Worm (Caenorhabditis elegans) whole organism, L2 larva: ENCODE measurements around the gene ZK666.8.

ENCODE experiments used
- C34F6.9 ChIP-seq: fragments of 150-350 bp; optimal IDR thresholded peaks from 2 replicates; lab custom pipeline; 2014; ENCODE audit warnings: missing biosample characterization, missing genetic modification characterization
- F13H6.1 ChIP-seq: sonication (generic microtip); optimal IDR thresholded peaks from 2 replicates; lab custom pipeline; 2016; ENCODE audit warnings: missing genetic modification characterization, missing compliant biosample characterization
- Y55F3AM.14 ChIP-seq: fragments of 200-800 bp; sonication (Bioruptor generic); optimal IDR thresholded peaks from 2 replicates; lab custom pipeline; 2018; ENCODE audit warnings: mild to moderate bottlenecking, missing genetic modification characterization, missing compliant biosample characterization
- alr-1 ChIP-seq: fragments of 150-350 bp; optimal IDR thresholded peaks from 2 replicates; lab custom pipeline; 2014; ENCODE audit warnings: missing biosample characterization, missing genetic modification characterization
- ceh-16 ChIP-seq: fragments of 150-350 bp; optimal IDR thresholded peaks from 2 replicates; lab custom pipeline; 2014; ENCODE audit warnings: missing biosample characterization, missing genetic modification characterization
- ceh-82 ChIP-seq: fragments of 150-350 bp; optimal IDR thresholded peaks from 2 replicates; lab custom pipeline; 2014; ENCODE audit warnings: missing biosample characterization, missing genetic modification characterization
- dmd-4 ChIP-seq: sonication (generic microtip); optimal IDR thresholded peaks from 2 replicates; lab custom pipeline; 2017; ENCODE audit warnings: missing biosample characterization, missing genetic modification characterization
- elt-1 ChIP-seq: fragments of 150-350 bp; optimal IDR thresholded peaks from 2 replicates; lab custom pipeline; 2014; ENCODE audit warnings: missing biosample characterization, missing genetic modification characterization
- elt-3 ChIP-seq: sonication (generic microtip); optimal IDR thresholded peaks from 2 replicates; lab custom pipeline; 2017; ENCODE audit warnings: missing biosample characterization, missing genetic modification characterization
- fos-1 ChIP-seq: fragments of 150-350 bp; optimal IDR thresholded peaks from 2 replicates; lab custom pipeline; 2014; ENCODE audit warnings: missing biosample characterization, missing genetic modification characterization
- gmeb-1 ChIP-seq: fragments of 150-350 bp; optimal IDR thresholded peaks from 2 replicates; lab custom pipeline; 2014; ENCODE audit warnings: missing biosample characterization, missing genetic modification characterization
- lin-13 ChIP-seq: fragments of 150-350 bp; optimal IDR thresholded peaks from 2 replicates; lab custom pipeline; 2014; ENCODE audit warnings: missing biosample characterization, missing genetic modification reagents, missing genetic modification characterization
- lin-39 ChIP-seq: fragments of 150-350 bp; optimal IDR thresholded peaks from 2 replicates; lab custom pipeline; 2014; ENCODE audit warnings: missing biosample characterization, missing genetic modification reagents, missing genetic modification characterization
- lsy-2 ChIP-seq, 2 experiments: fragments of 150-350 bp in 1 of 2; sonication (generic microtip) in 1 of 2; optimal IDR thresholded peaks; 2 replicates each; lab custom pipeline; 2014 to 2017; ENCODE audit warnings: missing biosample characterization in 2 of 2, missing genetic modification characterization in 2 of 2
- mbf-1 ChIP-seq: sonication (generic microtip); optimal IDR thresholded peaks from 2 replicates; lab custom pipeline; 2017; ENCODE audit warnings: missing biosample characterization, missing genetic modification characterization
- mdl-1 ChIP-seq, 2 experiments: fragments of 150-350 bp in 1 of 2; sonication (generic microtip) in 1 of 2; optimal IDR thresholded peaks; 2 replicates each; lab custom pipeline; 2017; ENCODE audit warnings: missing biosample characterization in 2 of 2, missing genetic modification characterization in 2 of 2
- nhr-10 ChIP-seq: sonication (generic microtip); optimal IDR thresholded peaks from 2 replicates; lab custom pipeline; 2017; ENCODE audit warnings: missing biosample characterization, missing genetic modification characterization
- nhr-11 ChIP-seq: fragments of 150-350 bp; optimal IDR thresholded peaks from 2 replicates; lab custom pipeline; 2014; ENCODE audit warnings: missing biosample characterization, missing genetic modification characterization
- nhr-129 ChIP-seq: fragments of 150-350 bp; optimal IDR thresholded peaks from 2 replicates; lab custom pipeline; 2014; ENCODE audit warnings: missing biosample characterization, missing genetic modification characterization
- nhr-21 ChIP-seq: fragments of 150-350 bp; optimal IDR thresholded peaks from 2 replicates; lab custom pipeline; 2014; ENCODE audit warnings: missing biosample characterization, missing genetic modification characterization
- nhr-23 ChIP-seq: fragments of 150-350 bp; optimal IDR thresholded peaks from 2 replicates; lab custom pipeline; 2014; ENCODE audit warnings: missing biosample characterization, missing genetic modification reagents, missing genetic modification characterization
- nhr-237 ChIP-seq: fragments of 150-350 bp; optimal IDR thresholded peaks from 2 replicates; lab custom pipeline; 2014; ENCODE audit warnings: missing biosample characterization, missing genetic modification characterization
- nhr-25 ChIP-seq: fragments of 150-350 bp; sonication (generic microtip); optimal IDR thresholded peaks from 3 replicates; lab custom pipeline; 2014; ENCODE audit warnings: missing biosample characterization, missing genetic modification characterization
- nhr-6 ChIP-seq: fragments of 150-350 bp; optimal IDR thresholded peaks from 2 replicates; lab custom pipeline; 2014; ENCODE audit warnings: missing biosample characterization, missing genetic modification characterization
- nhr-77 ChIP-seq: fragments of 150-350 bp; optimal IDR thresholded peaks from 2 replicates; lab custom pipeline; 2014; ENCODE audit warnings: missing biosample characterization, missing genetic modification characterization
- peb-1 ChIP-seq: fragments of 150-350 bp; optimal IDR thresholded peaks from 2 replicates; lab custom pipeline; 2014; ENCODE audit warnings: missing biosample characterization, missing genetic modification characterization
- sem-4 ChIP-seq: fragments of 150-350 bp; optimal IDR thresholded peaks from 2 replicates; lab custom pipeline; 2014; ENCODE audit warnings: missing biosample characterization, missing genetic modification reagents, missing genetic modification characterization
- skn-1 ChIP-seq: sonication (generic microtip); optimal IDR thresholded peaks from 2 replicates; lab custom pipeline; 2017; ENCODE audit warnings: missing biosample characterization, missing genetic modification characterization
- sma-3 ChIP-seq: sonication (generic microtip); optimal IDR thresholded peaks from 2 replicates; lab custom pipeline; 2016; ENCODE audit warnings: missing genetic modification reagents, missing genetic modification characterization, missing compliant biosample characterization
- sma-9 ChIP-seq, 2 experiments: fragments of 150-350 bp in 1 of 2; sonication (generic microtip) in 1 of 2; optimal IDR thresholded peaks; 2 replicates each; lab custom pipeline; 2014 to 2016; ENCODE audit warnings: missing genetic modification characterization in 2 of 2, mild to moderate bottlenecking in 1 of 2, missing biosample characterization in 1 of 2, missing compliant biosample characterization in 1 of 2, missing genetic modification reagents in 1 of 2, moderate library complexity in 1 of 2
- unc-39 ChIP-seq: fragments of 150-350 bp; optimal IDR thresholded peaks from 2 replicates; lab custom pipeline; 2014; ENCODE audit warnings: missing biosample characterization, missing genetic modification characterization
- unc-55 ChIP-seq: fragments of 150-350 bp; sonication (generic microtip); optimal IDR thresholded peaks from 3 replicates; lab custom pipeline; 2014; ENCODE audit warnings: missing biosample characterization, missing genetic modification reagents, missing genetic modification characterization
- unc-62 ChIP-seq: fragments of 150-350 bp; optimal IDR thresholded peaks from 2 replicates; lab custom pipeline; 2014; ENCODE audit warnings: missing biosample characterization, missing genetic modification reagents, missing genetic modification characterization
- zag-1 ChIP-seq: fragments of 150-350 bp; optimal IDR thresholded peaks from 2 replicates; lab custom pipeline; 2014; ENCODE audit warnings: missing biosample characterization, missing genetic modification characterization
- ztf-1 ChIP-seq: fragments of 200-800 bp; sonication (Bioruptor generic); conservative IDR thresholded peaks from 2 replicates; pipeline ENCODE4 v1.3.6; 2022; ENCODE audit warnings: missing genetic modification characterization, missing compliant biosample characterization
- ztf-4 ChIP-seq: fragments of 150-350 bp; optimal IDR thresholded peaks from 2 replicates; lab custom pipeline; 2014; ENCODE audit warnings: missing biosample characterization, missing genetic modification characterization

ZK666.8 gene

ce11 chrII:10471790-10472189 lies 21.1 kb downstream of the ZK666.8 start, which contains the start of gene ZK666.2:
Gene ZK666.2 (minus strand): TSS chrII:10471890.
- TF ChIP-seq nhr-21 (no peak), sma-3 (GFP tag; lab: Kevin White, UChicago) (no peak), nhr-10 (tag; lab: Kevin White, UChicago) (no peak), nhr-23 (tag; lab: Kevin White, UChicago) (no peak), unc-55 (GFP tag; lab: Kevin White, UChicago) (no peak), peb-1 (tag; lab: Kevin White, UChicago) (no peak), sma-9 (GFP tag; optimal IDR thresholded peaks at IDR 0.05; lab: Kevin White, UChicago) (no peak), sma-9 (tag; optimal IDR thresholded peaks at IDR 0.05; lab: Kevin White, UChicago) (no peak), lin-13 (GFP tag; lab: Kevin White, UChicago) (no peak), elt-3 (tag; lab: Kevin White, UChicago) (no peak), mbf-1 (tag; lab: Kevin White, UChicago) (no peak), elt-1 (no peak), dmd-4 (no peak), ceh-82 (tag; lab: Kevin White, UChicago) (no peak), sem-4 (tag; lab: Kevin White, UChicago) (no peak), nhr-77 (tag; lab: Kevin White, UChicago) (no peak), unc-39 (tag; lab: Kevin White, UChicago) (no peak), ztf-4 (tag; lab: Kevin White, UChicago) (no peak)

- TF ChIP-seq unc-39 (tag; lab: Kevin White, UChicago) (no peak), ztf-1 (no peak), nhr-25 (no peak), gmeb-1 (tag; lab: Kevin White, UChicago) (no peak), lsy-2 (tag; optimal IDR thresholded peaks at IDR 0.05; lab: Kevin White, UChicago) (no peak), nhr-21 (no peak), nhr-6 (tag; lab: Kevin White, UChicago) (no peak), nhr-77 (tag; lab: Kevin White, UChicago) (no peak), zag-1 (tag; lab: Kevin White, UChicago) (no peak)
These were observed 21.7 kb downstream of the ZK666.8 start, which contains the start of gene ZK666.1 for ce11 chrII:10471247-10471646. Gene ZK666.1 (minus strand): TSS chrII:10471347.

- TF ChIP-seq ceh-16 (tag; lab: Kevin White, UChicago): no peak
- TF ChIP-seq nhr-237: no peak
- no peak for TF ChIP-seq lin-13 (GFP tag; lab: Kevin White, UChicago)
- TF ChIP-seq alr-1 (tag; lab: Kevin White, UChicago): no peak
- no peak for TF ChIP-seq lin-39 (tag; lab: Kevin White, UChicago)
- TF ChIP-seq gmeb-1 (tag; lab: Kevin White, UChicago): no peak
- no peak for TF ChIP-seq sma-9 (GFP tag; optimal IDR thresholded peaks at IDR 0.05; lab: Kevin White, UChicago)
- no peak for TF ChIP-seq sma-9 (tag; optimal IDR thresholded peaks at IDR 0.05; lab: Kevin White, UChicago)
- TF ChIP-seq skn-1 (tag; lab: Kevin White, UChicago): peak; percentile 78
- no peak for TF ChIP-seq sma-3 (GFP tag; lab: Kevin White, UChicago)
- TF ChIP-seq dmd-4: no peak
- peak; percentile 62 for TF ChIP-seq fos-1 (tag; lab: Kevin White, UChicago)
- no peak for TF ChIP-seq C34F6.9 (tag; lab: Kevin White, UChicago)
- TF ChIP-seq mdl-1 (tag; optimal IDR thresholded peaks at IDR 0.05; lab: Kevin White, UChicago): no peak
- TF ChIP-seq, all 48 proteins: peak for 2
These were observed 22.8 kb downstream of the ZK666.8 start, which contains the start of gene clec-143 for ce11 chrII:10470159-10470558. Gene clec-143 (minus strand): TSS chrII:10470297.

- TF ChIP-seq nhr-129 (tag; lab: Kevin White, UChicago): no peak
- no peak for TF ChIP-seq nhr-10 (tag; lab: Kevin White, UChicago)
- TF ChIP-seq ceh-82 (tag; lab: Kevin White, UChicago): no peak
- no peak for TF ChIP-seq ztf-1
- no peak for TF ChIP-seq gmeb-1 (tag; lab: Kevin White, UChicago)
- no peak for TF ChIP-seq F13H6.1
- TF ChIP-seq nhr-11 (tag; lab: Kevin White, UChicago): no peak
- TF ChIP-seq unc-62 (GFP tag; lab: Kevin White, UChicago): no peak
- TF ChIP-seq sma-9 (GFP tag; optimal IDR thresholded peaks at IDR 0.05; lab: Kevin White, UChicago): no peak
- TF ChIP-seq sma-9 (tag; optimal IDR thresholded peaks at IDR 0.05; lab: Kevin White, UChicago): no peak
- TF ChIP-seq C34F6.9 (tag; lab: Kevin White, UChicago): no peak
- TF ChIP-seq Y55F3AM.14 (GFP tag; lab: Kevin White, UChicago): no peak
- TF ChIP-seq nhr-237: no peak
- no peak for TF ChIP-seq fos-1 (tag; lab: Kevin White, UChicago)
- no peak for TF ChIP-seq elt-1
These were observed 26.4 kb downstream of the ZK666.8 start, which contains the start of gene tnc-2 for ce11 chrII:10466552-10466951. Gene tnc-2 (plus strand): TSS chrII:10466852.
